Fruit fly (Drosophila melanogaster) whole organism, embryonic: ENCODE data around the gene prg.

ENCODE experiments used
- Abd-B ChIP-seq: fragments of 200-800 bp; sonication (Bioruptor generic); optimal IDR thresholded peaks from 2 replicates; lab custom pipeline; 2018; ENCODE audit warnings: missing biosample characterization, mild to moderate bottlenecking, missing genetic modification characterization, moderate library complexity
- CG11093 ChIP-seq: fragments of 200-800 bp; sonication (Bioruptor generic); IDR thresholded peaks from 3 replicates; pipeline ENCODE4 v1.3.6; 2022; ENCODE audit warnings: missing biosample characterization, missing genetic modification characterization
- CG12104 ChIP-seq: fragments of 200-800 bp; sonication (Bioruptor generic); optimal IDR thresholded peaks from 3 replicates; lab custom pipeline; 2016; ENCODE audit warnings: missing biosample characterization, missing genetic modification characterization
- CG12391 ChIP-seq: fragments of 200-800 bp; sonication (Bioruptor generic); optimal IDR thresholded peaks from 3 replicates; lab custom pipeline; 2018; ENCODE audit warnings: missing biosample characterization, mild to moderate bottlenecking, missing genetic modification characterization, moderate library complexity
- CG12942 ChIP-seq: fragments of 200-800 bp; sonication (Bioruptor generic); optimal IDR thresholded peaks from 3 replicates; lab custom pipeline; 2016; ENCODE audit warnings: missing biosample characterization, missing genetic modification characterization
- CG14050 ChIP-seq: fragments of 200-800 bp; sonication (Bioruptor generic); IDR thresholded peaks from 3 replicates; pipeline ENCODE4 v1.3.6; 2022; ENCODE audit warnings: missing biosample characterization, missing genetic modification characterization
- CG15011 ChIP-seq: fragments of 200-800 bp; sonication (Bioruptor generic); optimal IDR thresholded peaks from 3 replicates; lab custom pipeline; 2018; ENCODE audit warnings: missing biosample characterization, mild to moderate bottlenecking, missing genetic modification characterization
- CG15479 ChIP-seq: fragments of 200-800 bp; sonication (Bioruptor generic); optimal IDR thresholded peaks from 3 replicates; lab custom pipeline; 2019; ENCODE audit warnings: missing biosample characterization, mild to moderate bottlenecking, missing genetic modification characterization, moderate library complexity
- CG15514 ChIP-seq: fragments of 200-800 bp; sonication (Bioruptor generic); optimal IDR thresholded peaks from 3 replicates; lab custom pipeline; 2017; ENCODE audit warnings: missing biosample characterization, missing genetic modification characterization, mild to moderate bottlenecking, moderate library complexity, missing genetic modification reagents
- CG16779 ChIP-seq: fragments of 200-800 bp; sonication (Bioruptor generic); IDR thresholded peaks from 2 replicates; pipeline ENCODE4 v1.3.6; 2022; ENCODE audit warnings: missing biosample characterization, missing genetic modification characterization
- CG16815 ChIP-seq: fragments of 200-800 bp; sonication (Bioruptor generic); optimal IDR thresholded peaks from 3 replicates; lab custom pipeline; 2017; ENCODE audit warnings: missing biosample characterization, mild to moderate bottlenecking, missing genetic modification characterization
- CG17912 ChIP-seq: fragments of 200-800 bp; sonication (Bioruptor generic); optimal IDR thresholded peaks from 2 replicates; lab custom pipeline; 2018; ENCODE audit warnings: missing biosample characterization, mild to moderate bottlenecking, missing genetic modification characterization
- CG3065 ChIP-seq: fragments of 200-800 bp; sonication (Bioruptor generic); optimal IDR thresholded peaks from 2 replicates; lab custom pipeline; 2016; ENCODE audit warnings: missing biosample characterization, missing genetic modification characterization
- CG6254 ChIP-seq: fragments of 200-800 bp; sonication (Bioruptor generic); optimal IDR thresholded peaks from 3 replicates; lab custom pipeline; 2017; ENCODE audit warnings: mild to moderate bottlenecking, missing biosample characterization, missing genetic modification reagents, missing genetic modification characterization
- CG9609 ChIP-seq: fragments of 200-800 bp; sonication (Bioruptor generic); optimal IDR thresholded peaks from 3 replicates; lab custom pipeline; 2016; ENCODE audit warnings: missing biosample characterization, missing genetic modification characterization
- Dfd ChIP-seq, 2 experiments: fragments of >200 bp; optimal IDR thresholded peaks; 2 replicates each; lab custom pipeline; 2017; ENCODE audit warnings: missing biosample characterization in 2 of 2, missing genetic modification characterization in 2 of 2
- Dip2 ChIP-seq: fragments of 200-800 bp; sonication (Bioruptor generic); IDR thresholded peaks from 2 replicates; pipeline ENCODE4 v1.3.6; 2022; ENCODE audit warnings: missing biosample characterization, missing genetic modification characterization
- Dp ChIP-seq: fragments of 200-800 bp; sonication (Bioruptor generic); optimal IDR thresholded peaks from 2 replicates; lab custom pipeline; 2018; ENCODE audit warnings: missing biosample characterization, mild to moderate bottlenecking, missing genetic modification characterization, moderate library complexity
- Hmx ChIP-seq: fragments of 200-800 bp; sonication (Bioruptor generic); optimal IDR thresholded peaks from 2 replicates; lab custom pipeline; 2016; ENCODE audit warnings: missing biosample characterization, missing genetic modification characterization
- Hr51 ChIP-seq, 2 experiments: fragments of 200-800 bp; sonication (Bioruptor generic); optimal IDR thresholded peaks; 2 replicates in 1 of 2; 3 replicates in 1 of 2; lab custom pipeline; 2016 to 2018; ENCODE audit warnings: missing biosample characterization in 2 of 2, missing genetic modification characterization in 2 of 2, mild to moderate bottlenecking in 1 of 2, moderate library complexity in 1 of 2
- Kr ChIP-seq: fragments of 200-800 bp; sonication (Bioruptor generic); optimal IDR thresholded peaks from 2 replicates; lab custom pipeline; 2017; ENCODE audit warnings: missing biosample characterization, mild to moderate bottlenecking, missing genetic modification characterization
- MESR4 ChIP-seq: fragments of 200-800 bp; sonication (Bioruptor generic); optimal IDR thresholded peaks from 2 replicates; lab custom pipeline; 2018; ENCODE audit warnings: missing biosample characterization, mild to moderate bottlenecking, missing genetic modification characterization, moderate library complexity
- NC2α ChIP-seq: fragments of 200-800 bp; sonication (Bioruptor generic); optimal IDR thresholded peaks from 2 replicates; lab custom pipeline; 2016; ENCODE audit warnings: missing biosample characterization, missing genetic modification characterization
- Nf-YA ChIP-seq: fragments of 200-800 bp; sonication (Bioruptor generic); IDR thresholded peaks from 2 replicates; pipeline ENCODE4 v1.3.6; 2022; ENCODE audit warnings: missing biosample characterization, missing genetic modification characterization
- Pdp1 ChIP-seq, 2 experiments: fragments of 200-800 bp; sonication (Bioruptor generic); optimal IDR thresholded peaks; 3 replicates each; lab custom pipeline; 2016; ENCODE audit warnings: missing biosample characterization in 2 of 2, missing genetic modification characterization in 2 of 2, mild to moderate bottlenecking in 1 of 2, moderate library complexity in 1 of 2
- Taf1 ChIP-seq: fragments of 200-800 bp; sonication (Bioruptor generic); IDR thresholded peaks from 2 replicates; pipeline ENCODE4 v1.3.6; 2022; ENCODE audit warnings: missing biosample characterization, missing genetic modification characterization
- Vsx1 ChIP-seq: fragments of 200-800 bp; sonication (Bioruptor generic); optimal IDR thresholded peaks from 2 replicates; lab custom pipeline; 2017; ENCODE audit warnings: missing biosample characterization, mild to moderate bottlenecking, missing genetic modification characterization, missing genetic modification reagents
- ac ChIP-seq: fragments of 200-800 bp; sonication (Bioruptor generic); optimal IDR thresholded peaks from 3 replicates; lab custom pipeline; 2017; ENCODE audit warnings: missing biosample characterization, mild to moderate bottlenecking, missing genetic modification characterization
- ato ChIP-seq: fragments of 200-800 bp; sonication (Bioruptor generic); IDR thresholded peaks from 2 replicates; pipeline ENCODE4 v1.3.6; 2022; ENCODE audit warnings: missing biosample characterization, missing genetic modification characterization; ENCODE audit not compliant: partially characterized antibody
- bab2 ChIP-seq: fragments of 200-800 bp; sonication (Bioruptor generic); optimal IDR thresholded peaks from 2 replicates; lab custom pipeline; 2016; ENCODE audit warnings: missing biosample characterization, missing genetic modification characterization
- bigmax ChIP-seq: fragments of 200-800 bp; sonication (Bioruptor generic); optimal IDR thresholded peaks from 2 replicates; lab custom pipeline; 2018; ENCODE audit warnings: missing biosample characterization, mild to moderate bottlenecking, missing genetic modification characterization
- cas ChIP-seq: fragments of 200-800 bp; sonication (Bioruptor generic); IDR thresholded peaks from 2 replicates; pipeline ENCODE4 v1.3.6; 2022; ENCODE audit warnings: missing biosample characterization, missing genetic modification characterization
- danr ChIP-seq: fragments of 200-800 bp; sonication (Bioruptor generic); IDR thresholded peaks from 2 replicates; pipeline ENCODE4 v1.3.6; 2022; ENCODE audit warnings: missing biosample characterization, missing genetic modification characterization
- gem ChIP-seq: fragments of 200-800 bp; sonication (Bioruptor generic); optimal IDR thresholded peaks from 2 replicates; lab custom pipeline; 2019; ENCODE audit warnings: missing biosample characterization, mild to moderate bottlenecking, missing genetic modification characterization, moderate library complexity
- h ChIP-seq: fragments of >200 bp; optimal IDR thresholded peaks from 2 replicates; lab custom pipeline; 2017
- ham ChIP-seq: fragments of 200-800 bp; sonication (Bioruptor generic); IDR thresholded peaks from 2 replicates; pipeline ENCODE4 v1.3.6; 2022; ENCODE audit warnings: missing biosample characterization, missing genetic modification characterization
- ken ChIP-seq: fragments of 200-800 bp; sonication (Bioruptor generic); IDR thresholded peaks from 3 replicates; pipeline ENCODE4 v1.3.6; 2022; ENCODE audit warnings: missing biosample characterization, missing genetic modification characterization
- lab ChIP-seq: fragments of 200-800 bp; sonication (Bioruptor generic); optimal IDR thresholded peaks from 3 replicates; lab custom pipeline; 2017; ENCODE audit warnings: missing biosample characterization, missing genetic modification characterization, mild to moderate bottlenecking, moderate library complexity, missing genetic modification reagents
- pan ChIP-seq, 4 experiments: fragments of >200 bp in 3 of 4; fragments of 200-800 bp in 1 of 4; sonication (Bioruptor generic) in 1 of 4; optimal IDR thresholded peaks in 3 of 4; IDR thresholded peaks in 1 of 4; 2 replicates each; pipeline versions ENCODE4 v1.3.6 to Lab custom; 2017 to 2022; ENCODE audit warnings: missing biosample characterization in 2 of 4, missing genetic modification characterization in 2 of 4, mixed read lengths in 1 of 4
- pzg ChIP-seq: fragments of 200-800 bp; sonication (Bioruptor generic); optimal IDR thresholded peaks from 3 replicates; lab custom pipeline; 2018; ENCODE audit warnings: missing biosample characterization, mild to moderate bottlenecking, missing genetic modification characterization, moderate library complexity
- salm ChIP-seq: fragments of 200-800 bp; sonication (Bioruptor generic); optimal IDR thresholded peaks from 2 replicates; lab custom pipeline; 2018; ENCODE audit warnings: missing biosample characterization, mild to moderate bottlenecking, missing genetic modification characterization
- scrt ChIP-seq: fragments of 200-800 bp; sonication (Bioruptor generic); optimal IDR thresholded peaks from 2 replicates; lab custom pipeline; 2018; ENCODE audit warnings: missing biosample characterization, mild to moderate bottlenecking, missing genetic modification characterization, moderate library complexity
- sd ChIP-seq: fragments of 200-800 bp; sonication (Bioruptor generic); optimal IDR thresholded peaks from 3 replicates; lab custom pipeline; 2018; ENCODE audit warnings: missing biosample characterization, mild to moderate bottlenecking, missing genetic modification characterization, moderate library complexity
- slp2 ChIP-seq: fragments of 200-800 bp; sonication (Bioruptor generic); optimal IDR thresholded peaks from 2 replicates; lab custom pipeline; 2016; ENCODE audit warnings: missing biosample characterization, missing genetic modification characterization
- sqz ChIP-seq: fragments of 200-800 bp; sonication (Bioruptor generic); optimal IDR thresholded peaks from 3 replicates; lab custom pipeline; 2018; ENCODE audit warnings: missing biosample characterization, mild to moderate bottlenecking, missing genetic modification characterization
- stc ChIP-seq: fragments of 200-800 bp; sonication (Bioruptor generic); IDR thresholded peaks from 2 replicates; pipeline ENCODE4 v1.3.6; 2022; ENCODE audit warnings: missing biosample characterization, missing genetic modification characterization
- tap ChIP-seq: fragments of 200-800 bp; optimal IDR thresholded peaks from 3 replicates; lab custom pipeline; 2019; ENCODE audit warnings: missing biosample characterization, mild to moderate bottlenecking, missing genetic modification characterization, moderate library complexity
- trh ChIP-seq: fragments of 200-800 bp; sonication (Bioruptor generic); optimal IDR thresholded peaks from 2 replicates; lab custom pipeline; 2016; ENCODE audit warnings: missing biosample characterization, missing genetic modification characterization
- twi ChIP-seq: fragments of 200-800 bp; optimal IDR thresholded peaks from 2 replicates; lab custom pipeline; 2019; ENCODE audit warnings: missing biosample characterization, mild to moderate bottlenecking, missing genetic modification characterization, moderate library complexity
- tx ChIP-seq: fragments of 200-800 bp; sonication (Bioruptor generic); optimal IDR thresholded peaks from 2 replicates; lab custom pipeline; 2016; ENCODE audit warnings: missing biosample characterization, missing genetic modification characterization

prg gene

DNA sequence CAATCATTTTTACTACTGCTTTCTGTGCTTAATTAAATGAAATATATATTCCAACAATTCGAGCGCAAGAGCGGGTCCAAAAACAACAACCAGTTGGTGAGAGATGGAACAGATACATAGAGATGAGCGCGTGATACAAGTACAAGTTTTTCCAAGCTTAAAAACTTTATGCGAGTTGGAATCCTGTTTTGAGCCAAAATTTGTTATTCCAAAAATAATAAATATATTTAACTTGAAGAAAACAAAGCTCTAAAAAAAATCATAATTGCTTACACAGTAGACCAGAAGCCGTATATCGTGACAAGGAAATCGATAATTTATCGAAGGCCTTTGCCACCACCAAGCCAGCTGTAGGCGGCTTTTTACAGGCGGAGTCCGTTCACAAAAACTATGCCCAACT lies 50.5 kb downstream of the prg start, which contains the start of the genes CG13097 and PIG-U (continued):
- no peak for TF ChIP-seq ato (GFP tag; lab: Robert Waterston, UW)
- peak; percentile 62 for TF ChIP-seq trh
- TF ChIP-seq CG16815 (GFP tag; lab: Kevin White, UChicago), result peak; percentile 50
- no peak for TF ChIP-seq bigmax (GFP tag; lab: Kevin White, UChicago)
- peak; percentile 55 for TF ChIP-seq stc (GFP tag; lab: Robert Waterston, UW)
- peak; percentile 53 for TF ChIP-seq CG3065 (GFP tag; lab: Kevin White, UChicago)
- TF ChIP-seq CG12391 (tag; lab: Kevin White, UChicago), result peak; percentile 91
- peak; percentile 64 for TF ChIP-seq Abd-B
- TF ChIP-seq sd, result no peak
- peak; percentile 59 for TF ChIP-seq Dp (GFP tag; lab: Kevin White, UChicago)
- peak; percentile 73 for TF ChIP-seq cas
- no peak for TF ChIP-seq CG17912
- TF ChIP-seq CG12942, result peak; percentile 85
- peak; percentile 3 for TF ChIP-seq MESR4 (GFP tag; lab: Kevin White, UChicago)
- TF ChIP-seq CG15479 (GFP tag; lab: Kevin White, UChicago), result no peak
- TF ChIP-seq CG6254 (GFP tag; lab: Kevin White, UChicago), result no peak
- TF ChIP-seq Nf-YA (GFP tag; lab: Robert Waterston, UW), result peak; percentile 68; the same call in 1 of the 2 replicates
- peak; percentile 13 for TF ChIP-seq slp2 (GFP tag; lab: Kevin White, UChicago)
- TF ChIP-seq Dfd (GFP tag; optimal IDR thresholded peaks at IDR 0.05; lab: Kevin White, UChicago), result no peak
- peak; percentile 84; the same call in 2 of the 3 replicates for TF ChIP-seq ken (GFP tag; lab: Robert Waterston, UW)
- no peak for TF ChIP-seq lab (GFP tag; lab: Kevin White, UChicago)
- TF ChIP-seq CG14050 (GFP tag; lab: Robert Waterston, UW), result peak; percentile 72; the same call in 2 of the 3 replicates
- TF ChIP-seq tap (tag; lab: Kevin White, UChicago), result peak; percentile 68
- TF ChIP-seq salm (tag; lab: Kevin White, UChicago), result peak; percentile 34
- peak; percentile 77 to 79 for TF ChIP-seq Pdp1 (GFP tag; optimal IDR thresholded peaks at IDR 0.05; lab: Kevin White, UChicago)
- no peak for TF ChIP-seq pan (optimal IDR thresholded peaks at IDR 0.05; lab: Kevin White, UChicago)
- TF ChIP-seq pan (GFP tag; optimal IDR thresholded peaks at IDR 0.05 in 1 of 2, IDR thresholded peaks at IDR 0.05 in 1 of 2), result peak in 1 of 2 experiments; percentile 84
- TF ChIP-seq Hr51 (GFP tag; optimal IDR thresholded peaks at IDR 0.05; lab: Kevin White, UChicago), result peak; percentile 66 to 76
- TF ChIP-seq gem (tag; lab: Kevin White, UChicago), result peak; percentile 88
- no peak for TF ChIP-seq sqz (GFP tag; lab: Kevin White, UChicago)
- TF ChIP-seq CG9609 (GFP tag; lab: Kevin White, UChicago), result peak; percentile 78
- TF ChIP-seq Hmx (GFP tag; lab: Kevin White, UChicago), result peak; percentile 35
- no peak for TF ChIP-seq CG15011 (GFP tag; lab: Kevin White, UChicago)
- TF ChIP-seq pzg (GFP tag; lab: Kevin White, UChicago), result peak; percentile 64
- TF ChIP-seq ham, result no peak
- TF ChIP-seq bab2 (GFP tag; lab: Kevin White, UChicago), result peak; percentile 84
- TF ChIP-seq CG11093, result no peak
- TF ChIP-seq Taf1 (GFP tag; lab: Robert Waterston, UW), result peak; percentile 70
- TF ChIP-seq tx (GFP tag; lab: Kevin White, UChicago), result peak; percentile 81
- no peak for TF ChIP-seq Kr (GFP tag; lab: Kevin White, UChicago)
- no peak for TF ChIP-seq NC2α
- peak; percentile 58 for TF ChIP-seq twi
- no peak for TF ChIP-seq h
- peak; percentile 58; the same call in 1 of the 2 replicates for TF ChIP-seq danr (GFP tag; lab: Robert Waterston, UW)
- TF ChIP-seq Vsx1 (GFP tag; lab: Kevin White, UChicago), result peak; percentile 69
- peak; percentile 1 for TF ChIP-seq ac
- TF ChIP-seq CG16779 (GFP tag; lab: Robert Waterston, UW), result no peak
- peak; percentile 57 for TF ChIP-seq CG12104
- peak; percentile 87 for TF ChIP-seq CG15514 (GFP tag; lab: Kevin White, UChicago)
- TF ChIP-seq Dip2 (GFP tag; lab: Robert Waterston, UW), result no peak
- peak; percentile 66 for TF ChIP-seq scrt (GFP tag; lab: Kevin White, UChicago)
